Fruit fly (Drosophila melanogaster) whole organism, embryonic: ENCODE measurements around the gene CG12106.

Experiments used
- CG10274 ChIP-seq: fragments of 200-800 bp; sonication (Bioruptor generic); optimal IDR thresholded peaks from 3 replicates; lab custom pipeline; 2017; ENCODE audit warnings: missing biosample characterization, mild to moderate bottlenecking, missing genetic modification characterization
- CG11723 ChIP-seq: fragments of 200-800 bp; sonication (Bioruptor generic); optimal IDR thresholded peaks from 2 replicates; lab custom pipeline; 2017; ENCODE audit warnings: missing biosample characterization, mild to moderate bottlenecking, missing genetic modification characterization
- CG14860 ChIP-seq: fragments of 200-800 bp; sonication (Bioruptor generic); IDR thresholded peaks from 3 replicates; pipeline ENCODE4 v1.3.6; 2022; ENCODE audit warnings: missing biosample characterization, missing genetic modification characterization; ENCODE audit not compliant: partially characterized antibody
- CG15514 ChIP-seq: fragments of 200-800 bp; sonication (Bioruptor generic); optimal IDR thresholded peaks from 3 replicates; lab custom pipeline; 2017; ENCODE audit warnings: missing biosample characterization, missing genetic modification characterization, mild to moderate bottlenecking, moderate library complexity, missing genetic modification reagents
- CG1602 ChIP-seq: fragments of 200-800 bp; sonication (Bioruptor generic); optimal IDR thresholded peaks from 3 replicates; lab custom pipeline; 2016; ENCODE audit warnings: missing biosample characterization, missing genetic modification characterization
- CG18764 ChIP-seq: fragments of 200-800 bp; sonication (Bioruptor generic); optimal IDR thresholded peaks from 3 replicates; lab custom pipeline; 2016; ENCODE audit warnings: missing biosample characterization, missing genetic modification characterization
- CG3407 ChIP-seq: fragments of 200-800 bp; sonication (Bioruptor generic); optimal IDR thresholded peaks from 2 replicates; lab custom pipeline; 2018; ENCODE audit warnings: missing biosample characterization, mild to moderate bottlenecking, missing genetic modification characterization
- CG34376 ChIP-seq: fragments of 200-800 bp; sonication (Bioruptor generic); optimal IDR thresholded peaks from 2 replicates; lab custom pipeline; 2018; ENCODE audit warnings: missing biosample characterization, mild to moderate bottlenecking, missing genetic modification characterization
- CG3847 ChIP-seq: fragments of 200-800 bp; sonication (Bioruptor generic); IDR thresholded peaks from 2 replicates; pipeline ENCODE4 v1.3.6; 2022; ENCODE audit warnings: missing biosample characterization, missing genetic modification characterization
- CG4730 ChIP-seq: fragments of 200-800 bp; sonication (Bioruptor generic); IDR thresholded peaks from 2 replicates; pipeline ENCODE4 v1.3.6; 2022; ENCODE audit warnings: missing biosample characterization, missing genetic modification characterization
- CG6272 ChIP-seq: fragments of 200-800 bp; sonication (Bioruptor generic); IDR thresholded peaks from 2 replicates; pipeline ENCODE4 v1.3.6; 2022; ENCODE audit warnings: missing biosample characterization, missing genetic modification characterization
- CG6791 ChIP-seq: fragments of 200-800 bp; sonication (Bioruptor generic); IDR thresholded peaks from 3 replicates; pipeline ENCODE4 v1.3.6; 2022; ENCODE audit warnings: missing biosample characterization, missing genetic modification characterization; ENCODE audit not compliant: partially characterized antibody
- CG7928 ChIP-seq: fragments of 200-800 bp; sonication (Bioruptor generic); optimal IDR thresholded peaks from 2 replicates; lab custom pipeline; 2017; ENCODE audit warnings: missing biosample characterization, mild to moderate bottlenecking, missing genetic modification characterization
- CG8388 ChIP-seq: fragments of 200-800 bp; sonication (Bioruptor generic); optimal IDR thresholded peaks from 2 replicates; lab custom pipeline; 2019; ENCODE audit warnings: missing biosample characterization, mild to moderate bottlenecking, missing genetic modification characterization, moderate library complexity
- CG8924 ChIP-seq: fragments of 200-800 bp; optimal IDR thresholded peaks from 3 replicates; lab custom pipeline; 2019; ENCODE audit warnings: missing biosample characterization, mild to moderate bottlenecking, missing genetic modification characterization, moderate library complexity
- CoRest ChIP-seq: fragments of 200-800 bp; sonication (Bioruptor generic); optimal IDR thresholded peaks from 3 replicates; lab custom pipeline; 2018; ENCODE audit warnings: missing biosample characterization, mild to moderate bottlenecking, missing genetic modification characterization, moderate library complexity
- Dip3 ChIP-seq: fragments of 200-800 bp; sonication (Bioruptor generic); optimal IDR thresholded peaks from 3 replicates; lab custom pipeline; 2016; ENCODE audit warnings: missing biosample characterization, missing genetic modification characterization
- Dll ChIP-seq: fragments of 200-800 bp; sonication (Bioruptor generic); IDR thresholded peaks from 4 replicates; pipeline ENCODE4 v1.3.6; 2022; ENCODE audit warnings: missing biosample characterization, missing genetic modification characterization; ENCODE audit not compliant: partially characterized antibody
- Doc3 ChIP-seq: fragments of 200-800 bp; sonication (Bioruptor generic); IDR thresholded peaks from 3 replicates; pipeline ENCODE4 v1.3.6; 2022; ENCODE audit warnings: missing biosample characterization, missing genetic modification characterization; ENCODE audit not compliant: partially characterized antibody
- Elba2 ChIP-seq: fragments of 200-800 bp; sonication (Bioruptor generic); optimal IDR thresholded peaks from 3 replicates; lab custom pipeline; 2016; ENCODE audit warnings: missing biosample characterization, missing genetic modification characterization
- Sox100B ChIP-seq: fragments of 200-800 bp; sonication (Bioruptor generic); optimal IDR thresholded peaks from 3 replicates; lab custom pipeline; 2018; ENCODE audit warnings: missing biosample characterization, mild to moderate bottlenecking, missing genetic modification characterization
- Sox102F ChIP-seq: fragments of 200-800 bp; sonication (Bioruptor generic); optimal IDR thresholded peaks from 2 replicates; lab custom pipeline; 2018; ENCODE audit warnings: missing biosample characterization, mild to moderate bottlenecking, missing genetic modification characterization, moderate library complexity
- Sry-δ ChIP-seq: fragments of 200-800 bp; sonication (Bioruptor generic); optimal IDR thresholded peaks from 2 replicates; lab custom pipeline; 2016; ENCODE audit warnings: missing biosample characterization, missing genetic modification characterization
- Trl ChIP-seq, 3 experiments: fragments of >200 bp in 2 of 3; fragments of 200-800 bp in 1 of 3; sonication (Bioruptor generic) in 1 of 3; optimal IDR thresholded peaks; 2 replicates in 1 of 3; 3 replicates in 2 of 3; lab custom pipeline; 2016 to 2017; ENCODE audit warnings: missing biosample characterization in 1 of 3, missing genetic modification characterization in 1 of 3
- ato ChIP-seq: fragments of 200-800 bp; sonication (Bioruptor generic); IDR thresholded peaks from 2 replicates; pipeline ENCODE4 v1.3.6; 2022; ENCODE audit warnings: missing biosample characterization, missing genetic modification characterization; ENCODE audit not compliant: partially characterized antibody
- exex ChIP-seq: fragments of 200-800 bp; sonication (Bioruptor generic); optimal IDR thresholded peaks from 4 replicates; lab custom pipeline; 2018; ENCODE audit warnings: missing biosample characterization, mild to moderate bottlenecking, missing genetic modification characterization, moderate library complexity
- gfzf ChIP-seq: fragments of 200-800 bp; sonication (Bioruptor generic); optimal IDR thresholded peaks from 2 replicates; lab custom pipeline; 2016; ENCODE audit warnings: missing biosample characterization, mild to moderate bottlenecking, missing genetic modification characterization, moderate library complexity
- oc ChIP-seq: fragments of 200-800 bp; sonication (Bioruptor generic); optimal IDR thresholded peaks from 2 replicates; lab custom pipeline; 2018; ENCODE audit warnings: missing biosample characterization, mild to moderate bottlenecking, missing genetic modification characterization, moderate library complexity
- pan ChIP-seq, 4 experiments: fragments of >200 bp in 3 of 4; fragments of 200-800 bp in 1 of 4; sonication (Bioruptor generic) in 1 of 4; optimal IDR thresholded peaks in 3 of 4; IDR thresholded peaks in 1 of 4; 2 replicates each; pipeline versions ENCODE4 v1.3.6 to Lab custom; 2017 to 2022; ENCODE audit warnings: missing biosample characterization in 2 of 4, missing genetic modification characterization in 2 of 4, mixed read lengths in 1 of 4
- peb ChIP-seq: fragments of 200-800 bp; sonication (Bioruptor generic); IDR thresholded peaks from 2 replicates; pipeline ENCODE4 v1.3.6; 2022; ENCODE audit warnings: missing biosample characterization, missing genetic modification characterization
- phol ChIP-seq: fragments of 200-800 bp; sonication (Bioruptor generic); optimal IDR thresholded peaks from 3 replicates; lab custom pipeline; 2018; ENCODE audit warnings: missing biosample characterization, mild to moderate bottlenecking, missing genetic modification characterization, moderate library complexity
- sens ChIP-seq: fragments of 200-800 bp; sonication (Bioruptor generic); peaks from one replicate; lab custom pipeline; 2016; ENCODE audit warnings: missing biosample characterization, missing genetic modification characterization
- tna ChIP-seq: fragments of 200-800 bp; sonication (Bioruptor generic); IDR thresholded peaks from 2 replicates; pipeline ENCODE4 v1.3.6; 2022; ENCODE audit warnings: missing biosample characterization, missing genetic modification characterization; ENCODE audit not compliant: partially characterized antibody
- usp ChIP-seq: fragments of >200 bp; optimal IDR thresholded peaks from 2 replicates; lab custom pipeline; 2017; ENCODE audit warnings: missing biosample characterization, missing genetic modification characterization

CG12106 gene

dm6 chrX:9187429-9187828 is 6.3 kb upstream of the CG12106 start (continued):
- TF ChIP-seq CG7928 (GFP tag; lab: Kevin White, UChicago) (no peak), gfzf (GFP tag; lab: Kevin White, UChicago) (peak; percentile 10), CG6272 (GFP tag; lab: Robert Waterston, UW) (no peak), usp (GFP tag; lab: Kevin White, UChicago) (no peak), Sry-δ (GFP tag; lab: Kevin White, UChicago) (no peak), phol (peak; percentile 15), CG3847 (GFP tag; lab: Robert Waterston, UW) (no peak), ato (0 out of 2 replicates have a peak, but pooled peaks have one; percentile 35), CG14860 (GFP tag; lab: Robert Waterston, UW) (0 out of 3 replicates have a peak, but pooled peaks have one; percentile 34), CG6791 (GFP tag; lab: Robert Waterston, UW) (peak; percentile 75), Dip3 (GFP tag; lab: Kevin White, UChicago) (no peak), CG4730 (no peak), Sox100B (GFP tag; lab: Kevin White, UChicago) (no peak), Doc3 (GFP tag; lab: Robert Waterston, UW) (0 out of 3 replicates have a peak, but pooled peaks have one; percentile 23), peb (GFP tag; lab: Robert Waterston, UW) (no peak), CG34376 (GFP tag; lab: Kevin White, UChicago) (no peak), tna (GFP tag; lab: Robert Waterston, UW) (no peak), CG3407 (GFP tag; lab: Kevin White, UChicago) (no peak), CG11723 (no peak), Elba2 (GFP tag; lab: Kevin White, UChicago) (no peak), Dll (GFP tag; lab: Robert Waterston, UW) (peak; percentile 41; the same call in 1 of the 4 replicates), Sox102F (GFP tag; lab: Kevin White, UChicago) (no peak), oc (no peak), pan (optimal IDR thresholded peaks at IDR 0.05; lab: Kevin White, UChicago) (no peak), pan (GFP tag; optimal IDR thresholded peaks at IDR 0.05 in 1 of 2, IDR thresholded peaks at IDR 0.05 in 1 of 2) (no peak)

- TF ChIP-seq CG10274 (GFP tag; lab: Kevin White, UChicago) (no peak), CG18764 (no peak), CG15514 (peak; percentile 2), Trl (optimal IDR thresholded peaks at IDR 0.05; lab: Kevin White, UChicago) (peak in 1 of 2 experiments; percentile 80), Trl (GFP tag; optimal IDR thresholded peaks at IDR 0.05; lab: Kevin White, UChicago) (no peak), sens (GFP tag; lab: Kevin White, UChicago) (peak; percentile 32), CG8924 (no peak), exex (tag; lab: Kevin White, UChicago) (peak; percentile 92)
Observed at dm6 chrX:9190555-9191184, 3.0 kb upstream of the CG12106 start, which contains the start of gene CG12115. TSS of gene CG12115 (minus strand) at chrX:9190605.

dm6 chrX:9191357-9191756 is 2.3 kb upstream of the CG12106 start, which contains the start of gene CG12057:
TSS of gene CG12057 (plus strand) at chrX:9191657.
- TF ChIP-seq CG8388 (GFP tag; lab: Kevin White, UChicago) (no peak), CG1602 (GFP tag; lab: Kevin White, UChicago) (no peak), CoRest (tag; lab: Kevin White, UChicago) (no peak)
